ENCODE assay signal across 3 worm cellular contexts in genomic region chrX:1907009-1907408, ce11.
A peak's percentile ranks its signal among the peaks of the same experiment; 100 is the strongest.
TF ChIP-seq lines count a peak whose summit lies in the region.

No protein-coding gene starts in this region.

TF ChIP-seq in whole organism, L1 larva, 84 proteins besides CTCF, POLR2A, EP300 and RAD21:
- TF ChIP-seq ces-1 (GFP tag; optimal IDR thresholded peaks at IDR 0.05; lab: Kevin White, UChicago): no peak
- TF ChIP-seq fkh-10 (GFP tag; optimal IDR thresholded peaks at IDR 0.05; lab: Kevin White, UChicago): peak; percentile 43
TF ChIP-seq in whole organism, L1 larva: peak in this region for 1.

TF ChIP-seq in whole organism, L3 larva, 47 proteins besides CTCF, POLR2A, EP300 and RAD21:
- TF ChIP-seq nhr-23 (tag; optimal IDR thresholded peaks at IDR 0.05; lab: Kevin White, UChicago) (no peak), fkh-10 (GFP tag; optimal IDR thresholded peaks at IDR 0.05; lab: Kevin White, UChicago) (peak; percentile 70), zag-1 (tag; optimal IDR thresholded peaks at IDR 0.05; lab: Kevin White, UChicago) (no peak)

TF ChIP-seq in whole organism, L4 larva, 104 proteins besides CTCF, POLR2A, EP300 and RAD21:
- TF ChIP-seq fkh-10 (GFP tag; optimal IDR thresholded peaks at IDR 0.05; lab: Kevin White, UChicago): peak; percentile 66
- TF ChIP-seq daf-19 (GFP tag; conservative IDR thresholded peaks at IDR 0.05; lab: Robert Waterston, UW): no peak
TF ChIP-seq in whole organism, L4 larva: peak in this region for 1.

Comparison
In these comparisons a context has a peak if more than half of its experiments do, and no peak if none do; other contexts are left out.
1. Of the 29 proteins assayed by ChIP-seq in both whole organism, L4 larva and whole organism, L1 larva: peak only in whole organism, L4 larva: none; only in whole organism, L1 larva: none; in both: fkh-10; in neither: 28.